Worm (Caenorhabditis elegans): ENCODE data around the gene ceh-36.

The ceh-36 gene

DNA sequence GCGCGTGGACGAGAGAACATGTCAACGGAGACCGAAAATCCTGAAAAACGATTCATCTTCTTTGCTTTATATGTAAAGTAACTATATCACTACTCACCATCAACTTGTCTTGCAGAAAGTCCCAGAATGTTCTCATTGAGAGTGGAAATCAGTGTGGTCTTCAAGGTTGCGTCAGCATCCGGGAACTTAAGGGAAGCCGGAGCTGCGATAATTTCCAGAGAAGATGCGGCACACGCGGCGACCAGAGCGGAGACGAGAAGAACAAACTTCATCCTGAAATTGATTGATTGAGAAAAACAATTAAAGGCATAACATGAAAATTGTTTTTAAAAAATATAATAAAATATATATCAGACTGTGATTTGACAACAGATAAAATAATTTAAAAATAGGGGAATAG lies 22.1 kb downstream of the ceh-36 start, which contains the start of gene vha-20 (continued):
- TF ChIP-seq somi-1 (GFP tag; optimal IDR thresholded peaks at IDR 0.05) (no peak), D2030.7 (GFP tag; IDR thresholded peaks at IDR 0.05) (no peak)

DNA sequence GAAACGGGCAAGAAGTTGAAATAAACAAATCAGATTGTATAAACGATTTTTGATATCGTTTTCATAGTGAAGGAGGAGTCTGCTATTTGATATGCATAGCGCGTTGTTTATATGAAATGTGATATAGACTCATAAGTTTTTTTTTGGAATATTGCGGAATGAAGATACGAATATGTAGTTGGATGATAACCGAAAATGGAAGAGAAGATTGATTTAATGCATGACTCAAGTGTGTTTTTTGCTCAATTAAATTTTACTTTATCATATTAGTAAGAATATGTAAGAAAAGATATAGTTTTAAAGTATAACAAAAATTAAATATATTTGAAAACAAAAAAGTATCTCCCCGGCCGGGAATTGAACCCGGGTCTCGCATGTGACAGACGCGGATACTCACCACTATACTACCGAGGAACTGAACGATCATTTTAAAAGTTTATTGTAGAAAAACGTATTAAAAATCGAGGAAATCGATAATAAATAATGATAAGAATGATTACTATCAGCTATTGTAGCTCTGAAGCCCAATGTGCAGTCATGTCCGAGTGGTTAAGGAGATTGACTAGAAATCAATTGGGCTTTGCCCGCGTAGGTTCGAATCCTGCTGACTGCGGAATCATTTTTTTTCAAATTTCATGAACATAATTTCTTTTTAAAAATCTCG lies 24.6 kb downstream of the ceh-36 start, which contains the start of gene lgc-25:
Gene lgc-25 (minus strand): TSS at position 51 of the 664 bp plus-strand sequence.
- TF ChIP-seq snpc-3.4 (tag; optimal IDR thresholded peaks at IDR 0.05): peak; percentile 33
- no peak for TF ChIP-seq dpff-1 (tag; optimal IDR thresholded peaks at IDR 0.05)
- no peak for TF ChIP-seq sdz-38 (tag; optimal IDR thresholded peaks at IDR 0.05)
- TF ChIP-seq lsl-1 (GFP tag; optimal IDR thresholded peaks at IDR 0.05): no peak
- TF ChIP-seq F23B12.7 (tag; optimal IDR thresholded peaks at IDR 0.05; ENCODE audit: insufficient read depth): peak; percentile 86
- no peak for TF ChIP-seq ztf-22 (GFP tag; optimal IDR thresholded peaks at IDR 0.05)
- no peak for TF ChIP-seq nhr-27 (tag; optimal IDR thresholded peaks at IDR 0.05)
- no peak for TF ChIP-seq F10E7.11 (tag; optimal IDR thresholded peaks at IDR 0.05)
- no peak for TF ChIP-seq B0019.2 (GFP tag; conservative IDR thresholded peaks at IDR 0.05)
- no peak for TF ChIP-seq Y53G8AR.9 (GFP tag; conservative IDR thresholded peaks at IDR 0.05)
- TF ChIP-seq zim-3 (tag; optimal IDR thresholded peaks at IDR 0.05): peak; percentile 32
- TF ChIP-seq lir-1 (GFP tag; conservative IDR thresholded peaks at IDR 0.05): peak; percentile 65
- TF ChIP-seq tlf-1 (GFP tag; optimal IDR thresholded peaks at IDR 0.05): no peak
- TF ChIP-seq F39B2.1 (GFP tag; IDR thresholded peaks at IDR 0.05): no peak
- 0 out of 2 replicates have a peak, but pooled peaks have one; percentile 5 for TF ChIP-seq ceh-40 (GFP tag; IDR thresholded peaks at IDR 0.05)
- TF ChIP-seq F52B5.7 (tag; optimal IDR thresholded peaks at IDR 0.05): no peak
- peak; percentile 66; the same call in 1 of the 2 replicates for TF ChIP-seq dox-1 (GFP tag; IDR thresholded peaks at IDR 0.05)
- TF ChIP-seq T26A5.8 (tag; optimal IDR thresholded peaks at IDR 0.05): no peak
- TF ChIP-seq ceh-91 (GFP tag; IDR thresholded peaks at IDR 0.05): no peak
- no peak for TF ChIP-seq ama-1 (optimal IDR thresholded peaks at IDR 0.05)
- peak in 1 of 2 experiments; percentile 53 for TF ChIP-seq ama-1 (GFP tag; optimal IDR thresholded peaks at IDR 0.05)
- TF ChIP-seq let-526 (GFP tag; IDR thresholded peaks at IDR 0.05): no peak
- peak; percentile 82 for TF ChIP-seq die-1 (tag; optimal IDR thresholded peaks at IDR 0.05)
- TF ChIP-seq snpc-1.1 (tag; optimal IDR thresholded peaks at IDR 0.05; ENCODE audit: insufficient read depth): peak; percentile 74
- peak; percentile 78 for TF ChIP-seq Y56A3A.18 (GFP tag; IDR thresholded peaks at IDR 0.05)
- no peak for TF ChIP-seq F37B4.10 (GFP tag; IDR thresholded peaks at IDR 0.05)
- no peak for TF ChIP-seq F55B11.4 (tag; optimal IDR thresholded peaks at IDR 0.05; ENCODE audit: borderline replicate concordance, insufficient read depth)
- no peak for TF ChIP-seq sea-2 (GFP tag; IDR thresholded peaks at IDR 0.05)
- TF ChIP-seq ceh-58 (GFP tag; IDR thresholded peaks at IDR 0.05): no peak
- TF ChIP-seq efl-1 (GFP tag; optimal IDR thresholded peaks at IDR 0.05): no peak
- TF ChIP-seq hrde-1 (tag; optimal IDR thresholded peaks at IDR 0.05; ENCODE audit: borderline replicate concordance): peak; percentile 44
- TF ChIP-seq unc-130 (GFP tag; optimal IDR thresholded peaks at IDR 0.05): peak; percentile 30
- TF ChIP-seq pha-4 (tag; optimal IDR thresholded peaks at IDR 0.05): no peak
- TF ChIP-seq B0035.1 (tag; optimal IDR thresholded peaks at IDR 0.05): peak; percentile 63
- 0 out of 2 replicates have a peak, but pooled peaks have one; percentile 45 for TF ChIP-seq rcor-1 (GFP tag; IDR thresholded peaks at IDR 0.05)
- TF ChIP-seq gei-17 (GFP tag; optimal IDR thresholded peaks at IDR 0.05): peak; percentile 10
- TF ChIP-seq F22D6.2 (tag; optimal IDR thresholded peaks at IDR 0.05): peak; percentile 28
- TF ChIP-seq lin-54 (GFP tag; optimal IDR thresholded peaks at IDR 0.05): peak; percentile 5
- TF ChIP-seq F57A8.1 (GFP tag; optimal IDR thresholded peaks at IDR 0.05): no peak
- no peak for TF ChIP-seq attf-5 (GFP tag; optimal IDR thresholded peaks at IDR 0.05)
- TF ChIP-seq repo-1 (tag; optimal IDR thresholded peaks at IDR 0.05): peak; percentile 71
- TF ChIP-seq snpc-1.3 (tag; optimal IDR thresholded peaks at IDR 0.05; ENCODE audit: insufficient read depth): peak; percentile 69
- TF ChIP-seq madf-6 (GFP tag; IDR thresholded peaks at IDR 0.05): no peak
- no peak for TF ChIP-seq somi-1 (GFP tag; optimal IDR thresholded peaks at IDR 0.05)
- TF ChIP-seq mxl-1 (tag; optimal IDR thresholded peaks at IDR 0.05): peak; percentile 36
